Fruit fly (Drosophila melanogaster): ENCODE results near the gene CG32756.
A peak's percentile ranks its signal among the peaks of the same experiment; 100 is the strongest.

Gene CG32756

dm6 chrX:5980883-5981282 lies 35.4 kb downstream of the CG32756 start (continued):
- TF ChIP-seq Ets96B (tag; optimal IDR thresholded peaks at IDR 0.05) (peak; percentile 56), CG1621 (tag; optimal IDR thresholded peaks at IDR 0.05) (peak; percentile 69), Sox102F (GFP tag; optimal IDR thresholded peaks at IDR 0.05) (peak; percentile 85), CG7368 (GFP tag; optimal IDR thresholded peaks at IDR 0.05) (peak; percentile 75), Gug (GFP tag; IDR thresholded peaks at IDR 0.05) (peak; percentile 71), Eip75B (GFP tag; optimal IDR thresholded peaks at IDR 0.05) (peak; percentile 79), CG11294 (GFP tag; IDR thresholded peaks at IDR 0.05) (peak; percentile 72), pdm3 (GFP tag; optimal IDR thresholded peaks at IDR 0.05) (peak; percentile 79), CG9139 (GFP tag; optimal IDR thresholded peaks at IDR 0.05) (peak; percentile 46), eg (GFP tag; IDR thresholded peaks at IDR 0.05) (peak; percentile 80), CG31627 (GFP tag; optimal IDR thresholded peaks at IDR 0.05) (peak; percentile 86), salr (GFP tag; optimal IDR thresholded peaks at IDR 0.05) (peak; percentile 52 to 59), CG4318 (GFP tag; optimal IDR thresholded peaks at IDR 0.05) (peak; percentile 16), Eip93F (GFP tag; optimal IDR thresholded peaks at IDR 0.05) (peak; percentile 77), acj6 (GFP tag; optimal IDR thresholded peaks at IDR 0.05) (peak; percentile 77), CG6808 (GFP tag; optimal IDR thresholded peaks at IDR 0.05) (peak; percentile 60), Hr38 (GFP tag; optimal IDR thresholded peaks at IDR 0.05) (no peak), Ets21C (GFP tag; optimal IDR thresholded peaks at IDR 0.05) (peak; percentile 70), Lpt (GFP tag; optimal IDR thresholded peaks at IDR 0.05) (peak; percentile 47), Sox14 (GFP tag; optimal IDR thresholded peaks at IDR 0.05) (peak; percentile 83), CG8632 (GFP tag; optimal IDR thresholded peaks at IDR 0.05) (peak; percentile 77), CG8119 (GFP tag; IDR thresholded peaks at IDR 0.05) (peak; percentile 63)

- TF ChIP-seq eg (GFP tag; IDR thresholded peaks at IDR 0.05) (peak; percentile 75), CG8119 (GFP tag; IDR thresholded peaks at IDR 0.05) (peak; percentile 21; the same call in 1 of the 3 replicates), esn (GFP tag; optimal IDR thresholded peaks at IDR 0.05) (no peak), Hr4 (GFP tag; optimal IDR thresholded peaks at IDR 0.05) (no peak)
These were observed 35.9 kb downstream of the CG32756 start for dm6 chrX:5981410-5981809.

DNA sequence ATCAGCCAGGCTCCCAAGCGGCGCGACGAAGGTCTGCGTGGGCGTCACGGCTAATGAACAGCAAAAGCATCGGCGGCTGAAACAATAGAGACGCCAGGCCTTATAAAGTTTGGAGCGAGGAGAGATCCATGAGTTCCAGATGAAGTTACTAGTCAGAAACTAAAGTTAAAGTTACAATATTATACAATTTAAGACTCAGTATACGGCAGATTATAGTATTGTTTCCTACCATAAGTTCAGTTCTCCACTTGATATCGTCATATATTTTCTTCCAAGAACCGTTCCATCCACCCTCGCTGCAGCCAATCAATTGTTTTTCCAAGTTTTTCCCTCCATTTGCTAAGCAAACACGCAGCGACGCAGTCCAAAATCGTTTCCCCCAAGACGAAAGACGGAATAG lies 37.9 kb downstream of the CG32756 start:
- TF ChIP-seq achi (GFP tag; optimal IDR thresholded peaks at IDR 0.05) (no peak), OdsH (GFP tag; optimal IDR thresholded peaks at IDR 0.05) (no peak), CG10631 (GFP tag; optimal IDR thresholded peaks at IDR 0.05) (no peak), esn (GFP tag; optimal IDR thresholded peaks at IDR 0.05) (no peak), CG16779 (tag; optimal IDR thresholded peaks at IDR 0.05) (no peak), CG8119 (GFP tag; IDR thresholded peaks at IDR 0.05) (no peak), CG11294 (GFP tag; IDR thresholded peaks at IDR 0.05) (no peak), CG1621 (tag; optimal IDR thresholded peaks at IDR 0.05) (no peak), CG7368 (GFP tag; optimal IDR thresholded peaks at IDR 0.05) (no peak), CG6854 (GFP tag; optimal IDR thresholded peaks at IDR 0.05) (no peak), CG3919 (GFP tag; optimal IDR thresholded peaks at IDR 0.05) (no peak), CG4318 (GFP tag; optimal IDR thresholded peaks at IDR 0.05) (no peak), Hr38 (GFP tag; optimal IDR thresholded peaks at IDR 0.05) (no peak), CG6276 (GFP tag; optimal IDR thresholded peaks at IDR 0.05) (no peak), pdm3 (GFP tag; optimal IDR thresholded peaks at IDR 0.05) (no peak), CG32006 (GFP tag; optimal IDR thresholded peaks at IDR 0.05) (no peak), Met (GFP tag; optimal IDR thresholded peaks at IDR 0.05) (no peak), CG9139 (GFP tag; optimal IDR thresholded peaks at IDR 0.05) (no peak)

DNA sequence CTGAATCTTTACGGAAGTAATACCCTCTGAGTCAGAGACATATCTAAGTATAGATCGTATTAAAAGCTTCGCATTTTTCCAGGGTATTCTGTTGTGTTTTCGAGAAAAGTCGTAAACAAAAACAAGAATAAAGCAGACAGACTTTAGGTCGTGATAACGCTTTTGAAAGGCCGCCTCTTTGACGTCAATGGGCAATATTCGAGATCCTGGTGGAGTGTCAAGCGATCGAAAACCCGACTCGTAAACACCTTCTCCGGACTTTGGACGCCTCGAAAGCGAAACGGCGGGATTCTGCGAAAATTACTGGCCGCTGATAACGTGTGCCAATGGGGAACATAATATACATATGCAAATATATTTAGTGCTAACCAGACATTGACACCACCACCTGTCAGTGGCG lies 41.9 kb downstream of the CG32756 start:
- no peak for TF ChIP-seq CG16779 (tag; optimal IDR thresholded peaks at IDR 0.05)
- no peak for TF ChIP-seq Gug (GFP tag; IDR thresholded peaks at IDR 0.05)
- peak; percentile 86 for TF ChIP-seq svp (GFP tag)
- no peak for TF ChIP-seq CG11902 (GFP tag; optimal IDR thresholded peaks at IDR 0.05)
- TF ChIP-seq CG6854 (GFP tag; optimal IDR thresholded peaks at IDR 0.05) = no peak
- TF ChIP-seq Met (GFP tag; optimal IDR thresholded peaks at IDR 0.05) = no peak

All from whole organism, prepupa.